Worm (Caenorhabditis elegans) whole organism, L4 larva: ENCODE measurements around the gene vang-1.

Experiments used
- D1046.2 ChIP-seq: fragments of 200-800 bp; sonication (Bioruptor generic); IDR thresholded peaks from 2 replicates; pipeline ENCODE4 v1.3.6; 2022; ENCODE audit warnings: missing genetic modification characterization, missing compliant biosample characterization
- ZK337.2 ChIP-seq: fragments of 200-800 bp; sonication (Bioruptor generic); IDR thresholded peaks from 2 replicates; pipeline ENCODE4 v1.3.6; 2022; ENCODE audit warnings: missing genetic modification reagents, missing genetic modification characterization, missing compliant biosample characterization
- aly-2 ChIP-seq: sonication (generic microtip); optimal IDR thresholded peaks from 2 replicates; lab custom pipeline; 2018; ENCODE audit warnings: missing biosample characterization, missing genetic modification characterization
- attf-4 ChIP-seq: sonication (generic microtip); optimal IDR thresholded peaks from 3 replicates; lab custom pipeline; 2017; ENCODE audit warnings: missing biosample characterization, missing genetic modification characterization
- ceh-62 ChIP-seq: sonication (generic microtip); optimal IDR thresholded peaks from 2 replicates; lab custom pipeline; 2017; ENCODE audit warnings: missing biosample characterization, missing genetic modification characterization
- ceh-82 ChIP-seq: sonication (generic microtip); optimal IDR thresholded peaks from 2 replicates; lab custom pipeline; 2017; ENCODE audit warnings: missing biosample characterization, missing genetic modification characterization
- ctbp-1 ChIP-seq: fragments of 200-800 bp; sonication (Bioruptor generic); IDR thresholded peaks from 2 replicates; pipeline ENCODE4 v1.3.6; 2022; ENCODE audit warnings: missing genetic modification reagents, missing genetic modification characterization, missing compliant biosample characterization
- daf-16 ChIP-seq, 3 experiments: sonication (generic microtip); optimal IDR thresholded peaks; 2 replicates each; lab custom pipeline; 2016 to 2017; ENCODE audit warnings: missing genetic modification characterization in 3 of 3, missing genetic modification reagents in 3 of 3, mild to moderate bottlenecking in 2 of 3, missing compliant biosample characterization in 2 of 3, missing biosample characterization in 1 of 3, moderate library complexity in 1 of 3
- daf-19 ChIP-seq: fragments of 200-800 bp; sonication (Bioruptor generic); conservative IDR thresholded peaks from 2 replicates; pipeline ENCODE4 v1.3.6; 2022; ENCODE audit warnings: missing genetic modification characterization, missing compliant biosample characterization
- daf-8 ChIP-seq: fragments of 200-800 bp; sonication (Bioruptor generic); IDR thresholded peaks from 2 replicates; pipeline ENCODE4 v1.3.6; 2022; ENCODE audit warnings: missing genetic modification characterization, missing compliant biosample characterization
- dmd-6 ChIP-seq: fragments of 200-800 bp; sonication (Bioruptor generic); IDR thresholded peaks from 2 replicates; pipeline ENCODE4 v1.3.6; 2022; ENCODE audit warnings: missing genetic modification reagents, missing genetic modification characterization, missing compliant biosample characterization
- dmd-8 ChIP-seq: fragments of 200-800 bp; sonication (Bioruptor generic); IDR thresholded peaks from 2 replicates; pipeline ENCODE4 v1.3.6; 2022; ENCODE audit warnings: missing genetic modification characterization, missing compliant biosample characterization
- dpl-1 ChIP-seq: fragments of 150-350 bp; optimal IDR thresholded peaks from 2 replicates; lab custom pipeline; 2014; ENCODE audit warnings: missing biosample characterization, missing genetic modification reagents, missing genetic modification characterization
- egl-43 ChIP-seq: fragments of 200-800 bp; sonication (Bioruptor generic); IDR thresholded peaks from 2 replicates; pipeline ENCODE4 v1.3.6; 2022; ENCODE audit warnings: missing genetic modification reagents, missing genetic modification characterization, missing compliant biosample characterization
- gei-8 ChIP-seq: fragments of 200-800 bp; sonication (Bioruptor generic); optimal IDR thresholded peaks from 2 replicates; lab custom pipeline; 2018; ENCODE audit warnings: mild to moderate bottlenecking, missing genetic modification characterization, missing compliant biosample characterization
- hmg-1.1 ChIP-seq: fragments of 200-800 bp; sonication (Bioruptor generic); IDR thresholded peaks from 2 replicates; pipeline ENCODE4 v1.3.6; 2022; ENCODE audit warnings: missing genetic modification reagents, missing genetic modification characterization, missing compliant biosample characterization
- jun-1 ChIP-seq: fragments of 150-350 bp; optimal IDR thresholded peaks from 2 replicates; lab custom pipeline; 2014; ENCODE audit warnings: missing biosample characterization, missing genetic modification reagents, missing genetic modification characterization
- lim-7 ChIP-seq: fragments of 200-800 bp; sonication (Bioruptor generic); IDR thresholded peaks from 2 replicates; pipeline ENCODE4 v1.3.6; 2022; ENCODE audit warnings: missing genetic modification characterization, missing compliant biosample characterization
- lin-13 ChIP-seq: fragments of 150-350 bp; optimal IDR thresholded peaks from 2 replicates; lab custom pipeline; 2014; ENCODE audit warnings: missing biosample characterization, missing genetic modification reagents, missing genetic modification characterization
- lir-3 ChIP-seq: sonication (generic microtip); optimal IDR thresholded peaks from 2 replicates; lab custom pipeline; 2016; ENCODE audit warnings: mild to moderate bottlenecking, missing genetic modification characterization, missing compliant biosample characterization
- lsy-2 ChIP-seq, 2 experiments: fragments of 150-350 bp in 1 of 2; sonication (generic microtip) in 1 of 2; optimal IDR thresholded peaks; 2 replicates each; lab custom pipeline; 2014 to 2017; ENCODE audit warnings: missing biosample characterization in 2 of 2, missing genetic modification characterization in 2 of 2
- madf-9 ChIP-seq: fragments of 200-800 bp; sonication (Bioruptor generic); conservative IDR thresholded peaks from 2 replicates; pipeline ENCODE4 v1.3.6; 2022; ENCODE audit warnings: missing genetic modification reagents, missing genetic modification characterization, missing compliant biosample characterization
- mep-1 ChIP-seq: fragments of 150-350 bp; sonication (generic microtip); optimal IDR thresholded peaks from 3 replicates; lab custom pipeline; 2014; ENCODE audit warnings: missing biosample characterization, missing genetic modification characterization
- mes-2 ChIP-seq: sonication (generic microtip); optimal IDR thresholded peaks from 2 replicates; lab custom pipeline; 2016; ENCODE audit warnings: missing genotype, mild to moderate bottlenecking, missing genetic modification characterization, missing compliant biosample characterization; ENCODE audit not compliant: poor library complexity, severe bottlenecking
- mxl-3 ChIP-seq: fragments of 200-800 bp; sonication (Bioruptor generic); optimal IDR thresholded peaks from 2 replicates; lab custom pipeline; 2018; ENCODE audit warnings: mild to moderate bottlenecking, missing genetic modification characterization, missing compliant biosample characterization
- nhr-25 ChIP-seq: sonication (generic microtip); optimal IDR thresholded peaks from 2 replicates; lab custom pipeline; 2017; ENCODE audit warnings: missing genetic modification characterization, mild to moderate bottlenecking, missing compliant biosample characterization, antibody characterized with exemption, moderate library complexity, borderline replicate concordance; ENCODE audit not compliant: insufficient read depth
- nhr-42 ChIP-seq: fragments of 200-800 bp; sonication (Bioruptor generic); IDR thresholded peaks from 2 replicates; pipeline ENCODE4 v1.3.6; 2022; ENCODE audit warnings: missing genetic modification characterization, missing compliant biosample characterization
- nhr-6 ChIP-seq: fragments of 150-350 bp; optimal IDR thresholded peaks from 2 replicates; lab custom pipeline; 2014; ENCODE audit warnings: missing biosample characterization, missing genetic modification characterization
- php-3 ChIP-seq: fragments of 200-800 bp; sonication (Bioruptor generic); IDR thresholded peaks from 2 replicates; pipeline ENCODE4 v1.3.6; 2022; ENCODE audit warnings: missing genetic modification reagents, missing genetic modification characterization, missing compliant biosample characterization
- pqm-1 ChIP-seq: sonication (generic microtip); optimal IDR thresholded peaks from 2 replicates; lab custom pipeline; 2017; ENCODE audit warnings: missing biosample characterization, missing genetic modification characterization
- set-16 ChIP-seq: fragments of 200-800 bp; sonication (Bioruptor generic); IDR thresholded peaks from 2 replicates; pipeline ENCODE4 v1.3.6; 2022; ENCODE audit warnings: missing genetic modification reagents, missing genetic modification characterization, missing compliant biosample characterization
- skn-1 ChIP-seq: fragments of 150-350 bp; optimal IDR thresholded peaks from 2 replicates; lab custom pipeline; 2014; ENCODE audit warnings: missing biosample characterization, missing genetic modification characterization
- unc-39 ChIP-seq: sonication (generic microtip); optimal IDR thresholded peaks from 2 replicates; lab custom pipeline; 2017; ENCODE audit warnings: missing biosample characterization, missing genetic modification characterization
- unc-62 ChIP-seq, 3 experiments: fragments of 150-350 bp in 1 of 3; sonication (generic microtip); optimal IDR thresholded peaks in 2 of 3; peaks in 1 of 3; 1 replicate in 1 of 3; 2 replicates in 2 of 3; lab custom pipeline; 2014 to 2017; ENCODE audit warnings: missing biosample characterization in 3 of 3, missing genetic modification characterization in 3 of 3, missing genetic modification reagents in 3 of 3, missing genotype in 1 of 3
- vab-7 ChIP-seq: fragments of 200-800 bp; sonication (Bioruptor generic); IDR thresholded peaks from 2 replicates; pipeline ENCODE4 v1.3.6; 2022; ENCODE audit warnings: missing genetic modification reagents, missing genetic modification characterization, missing compliant biosample characterization
- zfp-3 ChIP-seq: fragments of 200-800 bp; sonication (Bioruptor generic); conservative IDR thresholded peaks from 2 replicates; pipeline ENCODE4 v1.3.6; 2022; ENCODE audit warnings: missing genetic modification reagents, missing genetic modification characterization, missing compliant biosample characterization

Gene vang-1

DNA sequence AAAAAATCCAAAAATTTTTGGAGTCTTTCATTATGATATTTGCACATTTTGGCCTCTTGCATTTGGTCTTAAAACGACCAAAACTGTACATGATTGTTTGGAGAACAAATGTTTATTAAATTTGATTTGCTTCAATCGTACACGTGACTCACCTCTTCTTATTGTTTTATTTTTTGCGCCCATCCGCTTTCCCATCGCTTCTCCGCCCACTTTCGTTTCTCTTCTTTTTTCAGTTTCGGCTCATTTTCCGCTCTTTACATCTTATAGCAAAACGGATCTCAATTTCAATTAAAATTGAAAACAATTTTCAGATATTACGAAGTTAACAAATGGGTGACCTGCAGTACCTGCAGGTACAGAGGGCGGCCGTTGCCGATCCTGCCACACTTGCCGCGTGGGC is 23.6 kb downstream of the vang-1 start, which contains the start of gene nmy-1:
Gene nmy-1 (plus strand): TSS at position 301 of the 400 bp plus-strand sequence.
- TF ChIP-seq mxl-3 (GFP tag; lab: Kevin White, UChicago) = no peak
- TF ChIP-seq egl-43 (GFP tag; lab: Robert Waterston, UW) = 0 out of 2 replicates have a peak, but pooled peaks have one; percentile 9

DNA sequence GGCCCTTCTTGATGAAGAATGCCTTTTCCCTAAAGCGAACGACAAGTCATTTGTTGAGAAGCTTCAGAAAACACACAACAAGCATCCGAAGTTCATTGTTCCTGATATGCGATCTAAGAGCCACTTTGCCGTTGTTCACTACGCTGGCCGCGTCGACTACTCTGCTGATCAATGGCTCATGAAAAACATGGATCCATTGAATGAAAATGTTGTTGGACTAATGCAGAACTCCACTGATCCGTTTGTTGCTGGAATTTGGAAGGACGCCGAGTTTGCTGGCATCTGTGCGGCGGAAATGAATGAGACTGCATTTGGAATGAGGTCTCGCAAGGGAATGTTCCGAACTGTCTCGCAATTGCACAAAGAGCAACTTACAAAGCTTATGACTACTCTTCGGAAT is 27.0 kb downstream of the vang-1 start:
- TF ChIP-seq madf-9 (GFP tag; lab: Robert Waterston, UW) = no peak
- TF ChIP-seq php-3 (GFP tag; lab: Robert Waterston, UW) = no peak
- peak in 1 of 2 experiments; percentile 91 for TF ChIP-seq unc-62 (GFP tag; optimal IDR thresholded peaks at IDR 0.05 in 1 of 2; lab: Kevin White, UChicago)
- no peak for TF ChIP-seq unc-62 (tag; optimal IDR thresholded peaks at IDR 0.05; lab: Kevin White, UChicago)
- no peak for TF ChIP-seq zfp-3 (GFP tag; lab: Robert Waterston, UW)
- no peak for TF ChIP-seq ceh-62 (tag; lab: Kevin White, UChicago)
- TF ChIP-seq gei-8 (GFP tag; lab: Kevin White, UChicago) = no peak
- no peak for TF ChIP-seq mep-1
- TF ChIP-seq unc-39 (tag; lab: Kevin White, UChicago) = no peak
- TF ChIP-seq, all 104 proteins: peak for 1

DNA sequence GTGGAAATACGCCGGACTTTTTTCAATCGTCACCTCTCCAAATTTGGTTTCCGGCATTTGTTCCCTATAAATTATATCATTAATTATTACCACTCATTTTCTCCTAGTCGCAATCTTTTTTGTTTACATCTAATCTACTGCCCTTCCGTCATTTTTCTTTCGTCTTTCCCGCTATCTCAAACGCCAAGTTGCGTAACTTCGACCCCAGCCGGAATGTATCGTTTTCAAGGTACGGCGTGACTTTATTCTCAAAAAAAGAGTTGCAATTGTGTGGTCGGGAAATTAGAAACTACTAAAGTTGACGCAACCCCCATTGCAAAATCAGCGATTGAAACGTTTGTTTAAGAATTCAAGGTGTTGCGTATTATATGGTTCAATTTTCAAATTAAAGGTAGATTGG is 33.8 kb downstream of the vang-1 start:
- TF ChIP-seq nhr-6 (tag; lab: Kevin White, UChicago) = no peak
- TF ChIP-seq attf-4 (tag; lab: Kevin White, UChicago) = no peak
- no peak for TF ChIP-seq vab-7 (GFP tag; lab: Robert Waterston, UW)
- no peak for TF ChIP-seq lin-13 (GFP tag; lab: Kevin White, UChicago)
- TF ChIP-seq ZK337.2 (GFP tag; lab: Robert Waterston, UW) = no peak
- TF ChIP-seq aly-2 (tag; lab: Kevin White, UChicago) = no peak
- no peak for TF ChIP-seq D1046.2
- no peak for TF ChIP-seq hmg-1.1 (GFP tag; lab: Robert Waterston, UW)
- no peak for TF ChIP-seq ceh-82
- no peak for TF ChIP-seq daf-16 (GFP tag; optimal IDR thresholded peaks at IDR 0.05; lab: Kevin White, UChicago)
- TF ChIP-seq daf-16 (tag; optimal IDR thresholded peaks at IDR 0.05; lab: Kevin White, UChicago) = no peak
- no peak for TF ChIP-seq skn-1 (tag; lab: Kevin White, UChicago)

DNA sequence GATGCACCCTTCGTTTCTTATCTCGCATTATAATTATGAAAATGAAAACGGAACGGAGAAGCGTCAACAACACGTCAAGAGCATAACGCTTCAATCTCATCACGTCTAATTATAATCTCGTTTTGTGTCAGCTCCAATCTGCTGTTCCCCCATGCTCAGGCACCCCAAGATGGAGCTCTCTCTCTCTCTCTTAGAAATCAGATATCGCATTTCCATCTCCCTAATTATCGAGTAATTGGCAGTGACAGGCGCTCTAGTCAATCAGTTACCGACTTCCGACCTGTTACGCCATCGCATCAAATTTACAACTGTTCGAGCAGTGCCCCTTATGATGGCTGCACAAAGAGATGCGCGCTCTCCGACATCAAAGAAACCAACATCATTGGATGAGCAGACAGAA is 34.8 kb downstream of the vang-1 start:
- TF ChIP-seq unc-62 (GFP tag; optimal IDR thresholded peaks at IDR 0.05 in 1 of 2; lab: Kevin White, UChicago) = peak in 1 of 2 experiments; percentile 33
- no peak for TF ChIP-seq unc-62 (tag; optimal IDR thresholded peaks at IDR 0.05; lab: Kevin White, UChicago)
- no peak for TF ChIP-seq dmd-8

DNA sequence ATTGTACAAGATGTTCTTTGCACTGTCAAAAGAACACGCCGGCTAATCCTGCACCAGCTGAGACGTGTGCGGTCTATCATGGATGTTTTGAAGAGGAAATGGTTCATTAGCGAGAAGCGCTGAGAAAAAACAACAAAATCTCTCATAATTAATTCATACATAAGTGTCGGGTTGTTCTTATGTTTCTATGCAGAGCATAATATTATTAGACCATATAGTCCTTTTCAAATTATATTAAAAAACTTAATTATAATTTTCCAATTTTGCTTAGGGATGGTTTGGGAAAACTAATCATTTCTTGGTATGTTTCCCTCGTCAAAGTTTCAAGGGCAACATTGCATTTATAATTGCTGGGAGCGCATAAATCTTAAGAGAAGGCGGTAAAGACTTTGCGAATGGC is 36.1 kb downstream of the vang-1 start:
- no peak for TF ChIP-seq dpl-1 (GFP tag; lab: Kevin White, UChicago)
- TF ChIP-seq lim-7 (GFP tag; lab: Robert Waterston, UW) = no peak
- no peak for TF ChIP-seq pqm-1 (tag; lab: Kevin White, UChicago)
- TF ChIP-seq jun-1 (tag; lab: Kevin White, UChicago) = no peak
- no peak for TF ChIP-seq lsy-2 (tag; optimal IDR thresholded peaks at IDR 0.05; lab: Kevin White, UChicago)
- no peak for TF ChIP-seq dmd-6 (GFP tag; lab: Robert Waterston, UW)
- TF ChIP-seq skn-1 (tag; lab: Kevin White, UChicago) = no peak
- no peak for TF ChIP-seq daf-19 (GFP tag; lab: Robert Waterston, UW)
- no peak for TF ChIP-seq lir-3 (tag; lab: Kevin White, UChicago)
- TF ChIP-seq set-16 = no peak
- no peak for TF ChIP-seq mes-2
- no peak for TF ChIP-seq nhr-25 (tag; lab: Kevin White, UChicago)
- no peak for TF ChIP-seq mxl-3 (GFP tag; lab: Kevin White, UChicago)
- TF ChIP-seq unc-39 (tag; lab: Kevin White, UChicago) = no peak
- no peak for TF ChIP-seq ctbp-1
- TF ChIP-seq nhr-42 = no peak
- no peak for TF ChIP-seq daf-8 (GFP tag; lab: Robert Waterston, UW)
